Worm (Caenorhabditis elegans): ENCODE data around the gene F55B12.2.

DNA sequence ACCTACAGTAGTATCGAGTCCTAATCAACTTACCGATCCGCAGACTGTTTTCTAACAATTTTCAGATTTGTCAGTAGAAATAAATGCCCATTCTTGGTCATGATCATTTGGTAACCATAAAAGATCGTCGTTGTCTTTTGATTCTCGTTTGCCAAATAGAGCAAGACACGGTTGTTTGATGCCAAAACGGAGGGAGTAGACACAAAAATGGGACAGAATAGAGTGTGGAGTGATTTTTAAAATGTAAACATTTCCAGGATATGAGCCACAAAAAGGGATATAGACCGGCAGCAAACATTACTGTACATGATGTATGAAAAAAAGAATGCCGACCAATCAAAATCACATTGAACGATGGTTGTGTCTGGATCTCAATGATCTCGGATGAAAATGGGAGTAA is at the start of gene F55B12.2:
- TF ChIP-seq tra-4 (tag; optimal IDR thresholded peaks at IDR 0.05) (no peak), tbx-11 (GFP tag; IDR thresholded peaks at IDR 0.05) (no peak)

All from whole organism, early embryonic.